Fruit fly (Drosophila melanogaster): ENCODE results near the gene Rtel1.

The Rtel1 gene

dm6 chrX:5783260-5784040, 35.9 kb downstream of the Rtel1 start (continued):
- TF ChIP-seq Dek (tag; optimal IDR thresholded peaks at IDR 0.05): no peak
- peak; percentile 52; the same call in 1 of the 2 replicates for TF ChIP-seq vvl (GFP tag; IDR thresholded peaks at IDR 0.05)
- TF ChIP-seq danr (GFP tag; IDR thresholded peaks at IDR 0.05): no peak
- no peak for TF ChIP-seq CG18011 (GFP tag; optimal IDR thresholded peaks at IDR 0.05)
- no peak for TF ChIP-seq btn (GFP tag; optimal IDR thresholded peaks at IDR 0.05)
- TF ChIP-seq CG13424 (tag; optimal IDR thresholded peaks at IDR 0.05): peak; percentile 47
- TF ChIP-seq CG6689 (GFP tag; IDR thresholded peaks at IDR 0.05): peak; percentile 68
- TF ChIP-seq sqz (GFP tag; optimal IDR thresholded peaks at IDR 0.05): no peak
- no peak for TF ChIP-seq zen (tag; optimal IDR thresholded peaks at IDR 0.05)
- peak in 1 of 2 experiments; percentile 6 for TF ChIP-seq Hr78 (GFP tag; optimal IDR thresholded peaks at IDR 0.05)
- TF ChIP-seq YL-1 (GFP tag; optimal IDR thresholded peaks at IDR 0.05): no peak
- no peak for TF ChIP-seq grn (GFP tag; optimal IDR thresholded peaks at IDR 0.05)
- peak; percentile 63 for TF ChIP-seq CG10979 (tag; optimal IDR thresholded peaks at IDR 0.05)
- no peak for TF ChIP-seq shn (GFP tag; optimal IDR thresholded peaks at IDR 0.05)
- no peak for TF ChIP-seq MESR4 (GFP tag; optimal IDR thresholded peaks at IDR 0.05)
- no peak for TF ChIP-seq da (GFP tag; optimal IDR thresholded peaks at IDR 0.05)
- no peak for TF ChIP-seq ranshi (GFP tag; IDR thresholded peaks at IDR 0.05)
- TF ChIP-seq CG7987 (GFP tag; optimal IDR thresholded peaks at IDR 0.05): no peak
- TF ChIP-seq chif (GFP tag; optimal IDR thresholded peaks at IDR 0.05): peak in 1 of 2 experiments; percentile 24
- TF ChIP-seq pum (GFP tag; optimal IDR thresholded peaks at IDR 0.05): no peak
- TF ChIP-seq ind (GFP tag; optimal IDR thresholded peaks at IDR 0.05): peak; percentile 13
- no peak for TF ChIP-seq CG9876 (GFP tag; optimal IDR thresholded peaks at IDR 0.05)
- no peak for TF ChIP-seq CG34422 (GFP tag; IDR thresholded peaks at IDR 0.05)
- TF ChIP-seq CG1832 (GFP tag; optimal IDR thresholded peaks at IDR 0.05): no peak
- no peak for TF ChIP-seq CG6683 (GFP tag; optimal IDR thresholded peaks at IDR 0.05)
- no peak for TF ChIP-seq toy (GFP tag; IDR thresholded peaks at IDR 0.05)
- TF ChIP-seq her (GFP tag; optimal IDR thresholded peaks at IDR 0.05): no peak
- TF ChIP-seq CG1792 (GFP tag; optimal IDR thresholded peaks at IDR 0.05): no peak
- no peak for TF ChIP-seq Ets65A (GFP tag)
- TF ChIP-seq CG2120 (GFP tag; optimal IDR thresholded peaks at IDR 0.05): no peak
- TF ChIP-seq CG16779 (GFP tag; IDR thresholded peaks at IDR 0.05): no peak
- TF ChIP-seq onecut (GFP tag; IDR thresholded peaks at IDR 0.05): 0 out of 2 replicates have a peak, but pooled peaks have one; percentile 22
- TF ChIP-seq CG12071 (GFP tag; optimal IDR thresholded peaks at IDR 0.05): peak; percentile 22
- TF ChIP-seq scrt (GFP tag; optimal IDR thresholded peaks at IDR 0.05): no peak
- TF ChIP-seq maf-S (GFP tag; optimal IDR thresholded peaks at IDR 0.05): no peak
- TF ChIP-seq slbo (GFP tag; IDR thresholded peaks at IDR 0.05): no peak
- peak; percentile 61 for TF ChIP-seq unpg (GFP tag; optimal IDR thresholded peaks at IDR 0.05)
- TF ChIP-seq ash1 (GFP tag; optimal IDR thresholded peaks at IDR 0.05): no peak
- TF ChIP-seq Ptx1 (GFP tag; IDR thresholded peaks at IDR 0.05): peak; percentile 49
- TF ChIP-seq CG1602 (GFP tag; optimal IDR thresholded peaks at IDR 0.05): no peak
- no peak for TF ChIP-seq CG10274 (GFP tag; optimal IDR thresholded peaks at IDR 0.05)
- TF ChIP-seq CG13894 (tag; optimal IDR thresholded peaks at IDR 0.05): no peak
- TF ChIP-seq Abd-B (GFP tag; optimal IDR thresholded peaks at IDR 0.05): peak; percentile 20
- no peak for TF ChIP-seq slp2 (GFP tag; optimal IDR thresholded peaks at IDR 0.05)
- no peak for TF ChIP-seq CG4617 (GFP tag; optimal IDR thresholded peaks at IDR 0.05; ENCODE audit: borderline replicate concordance)
- peak; percentile 57; the same call in 1 of the 3 replicates for TF ChIP-seq CG17361 (GFP tag; IDR thresholded peaks at IDR 0.05)
- no peak for TF ChIP-seq CG11560 (tag; IDR thresholded peaks at IDR 0.05)
- TF ChIP-seq PHDP (tag; optimal IDR thresholded peaks at IDR 0.05): peak; percentile 41
- TF ChIP-seq B-H2 (GFP tag; optimal IDR thresholded peaks at IDR 0.05): no peak
- no peak for TF ChIP-seq tx (GFP tag; optimal IDR thresholded peaks at IDR 0.05)

Data from whole organism, embryonic.